Worm (Caenorhabditis elegans) whole organism, midembryonic: ENCODE measurements around the gene slc-36.5.

Source experiments
- ref-1 ChIP-seq: fragments of 200-800 bp; sonication (Bioruptor generic); conservative IDR thresholded peaks from 2 replicates; pipeline ENCODE4 v1.3.6; 2022; ENCODE audit warnings: missing genetic modification reagents, missing genetic modification characterization, missing compliant biosample characterization
- tab-1 ChIP-seq: fragments of 200-800 bp; sonication (Bioruptor generic); IDR thresholded peaks from 2 replicates; pipeline ENCODE4 v1.3.6; 2022; ENCODE audit warnings: missing genetic modification characterization, missing compliant biosample characterization
- ztf-23 ChIP-seq: fragments of 200-800 bp; sonication (Bioruptor generic); IDR thresholded peaks from 2 replicates; pipeline ENCODE4 v1.3.6; 2022; ENCODE audit warnings: missing genetic modification reagents, missing genetic modification characterization, missing compliant biosample characterization
- ztf-29 ChIP-seq: fragments of 200-800 bp; sonication (Bioruptor generic); IDR thresholded peaks from 2 replicates; pipeline ENCODE4 v1.3.6; 2022; ENCODE audit warnings: missing genetic modification reagents, missing genetic modification characterization, missing compliant biosample characterization

DNA sequence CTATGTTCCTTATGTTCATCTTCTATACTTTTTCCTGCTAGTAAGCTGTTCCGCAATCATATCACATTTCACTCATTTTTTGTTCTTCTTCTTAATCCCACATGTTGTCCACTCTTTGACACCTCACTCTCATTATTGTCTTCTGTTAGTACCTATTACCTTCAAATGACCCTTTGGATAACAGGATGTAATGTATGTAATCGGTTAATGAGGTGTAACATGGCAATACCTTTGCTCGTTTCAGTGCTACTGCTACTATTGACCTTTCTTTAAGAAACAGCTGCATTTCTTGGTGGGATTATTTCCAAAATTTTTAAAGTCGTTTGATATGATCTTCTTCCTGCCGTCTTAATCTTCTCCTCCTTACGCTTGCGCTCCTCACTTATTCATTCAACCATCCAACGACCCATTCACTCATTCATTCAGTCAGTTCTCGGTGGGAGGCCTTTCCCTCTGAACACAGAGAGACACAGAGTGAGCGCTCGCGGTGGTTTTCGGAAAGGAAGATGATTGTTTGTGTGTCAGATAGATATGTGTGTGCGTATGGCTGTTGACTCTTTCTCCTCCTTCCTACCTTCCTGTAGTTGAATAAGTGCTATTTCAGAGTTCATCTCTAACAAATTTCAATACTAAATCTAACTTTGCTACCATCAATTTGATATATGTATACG lies 45.2 kb downstream of the slc-36.5 start:
- TF ChIP-seq tab-1 (GFP tag; lab: Robert Waterston, UW) (no peak), ztf-23 (no peak), ztf-29 (GFP tag; lab: Robert Waterston, UW) (no peak), ref-1 (no peak)
